Worm (Caenorhabditis elegans) whole organism, young adult: ENCODE measurements around the gene srh-276.

Experiments
- gei-17 ChIP-seq: fragments of 200-800 bp; sonication (Bioruptor generic); optimal IDR thresholded peaks from 2 replicates; lab custom pipeline; 2018; ENCODE audit warnings: mild to moderate bottlenecking, missing genetic modification characterization, missing compliant biosample characterization
- lag-1 ChIP-seq: fragments of 200-800 bp; sonication (Bioruptor generic); IDR thresholded peaks from 2 replicates; pipeline ENCODE4 v1.3.6; 2022; ENCODE audit warnings: missing genetic modification reagents, missing genetic modification characterization, missing compliant biosample characterization
- nhr-120 ChIP-seq: fragments of 200-800 bp; sonication (Bioruptor generic); IDR thresholded peaks from 2 replicates; pipeline ENCODE4 v1.3.6; 2022; ENCODE audit warnings: missing genetic modification characterization, missing compliant biosample characterization
- nhr-90 ChIP-seq: sonication (generic microtip); optimal IDR thresholded peaks from 2 replicates; lab custom pipeline; 2016; ENCODE audit warnings: missing genotype, mild to moderate bottlenecking, missing genetic modification characterization, missing compliant biosample characterization
- ztf-18 ChIP-seq: sonication (generic microtip); optimal IDR thresholded peaks from 2 replicates; lab custom pipeline; 2016; ENCODE audit warnings: missing genotype, mild to moderate bottlenecking, missing genetic modification characterization, missing compliant biosample characterization

DNA sequence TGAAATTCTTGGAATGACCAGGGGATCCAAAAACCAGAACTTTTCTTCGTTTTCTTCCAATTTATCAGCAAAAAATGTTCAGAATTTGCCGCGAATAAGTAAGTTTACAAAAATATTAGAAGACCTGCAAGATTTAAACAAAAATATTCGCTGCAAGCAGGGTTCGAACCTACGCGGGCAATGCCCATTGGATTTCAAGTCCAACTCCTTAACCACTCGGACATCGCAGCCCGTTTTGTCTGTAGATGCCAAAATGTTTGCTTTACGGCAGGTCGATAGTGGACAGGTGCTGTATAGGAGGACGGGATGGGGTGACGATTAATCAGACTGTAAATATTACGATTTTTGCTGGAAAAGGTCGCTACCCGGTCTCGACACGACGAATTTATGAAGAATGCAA is 18.6 kb downstream of the srh-276 start:
- TF ChIP-seq gei-17 (GFP tag; lab: Kevin White, UChicago) = no peak
- 0 out of 2 replicates have a peak, but pooled peaks have one; percentile 67 for TF ChIP-seq nhr-120
- no peak for TF ChIP-seq lag-1 (GFP tag; lab: Robert Waterston, UW)
- TF ChIP-seq nhr-90 (tag; lab: Kevin White, UChicago) = peak; percentile 68
- TF ChIP-seq ztf-18 (tag; lab: Kevin White, UChicago) = peak; percentile 61
